Worm (Caenorhabditis elegans) whole organism, L1 larva: Measurements from ENCODE around the gene slc-36.5.

Experiments
- F16B12.6 ChIP-seq: fragments of 150-350 bp; optimal IDR thresholded peaks from 2 replicates; lab custom pipeline; 2014; ENCODE audit warnings: missing biosample characterization, missing genetic modification characterization
- aha-1 ChIP-seq: fragments of 150-350 bp; optimal IDR thresholded peaks from 2 replicates; lab custom pipeline; 2014; ENCODE audit warnings: missing biosample characterization, missing genetic modification characterization
- alr-1 ChIP-seq: fragments of 200-800 bp; sonication (Bioruptor generic); optimal IDR thresholded peaks from 2 replicates; lab custom pipeline; 2018; ENCODE audit warnings: borderline replicate concordance, mild to moderate bottlenecking, missing genetic modification characterization, missing compliant biosample characterization
- ama-1 ChIP-seq: fragments of 150-350 bp; optimal IDR thresholded peaks from 2 replicates; lab custom pipeline; 2014
- blmp-1 ChIP-seq: fragments of 150-350 bp; optimal IDR thresholded peaks from 2 replicates; lab custom pipeline; 2014; ENCODE audit warnings: missing biosample characterization, missing genetic modification characterization
- ceh-8 ChIP-seq: fragments of 200-800 bp; sonication (Bioruptor generic); optimal IDR thresholded peaks from 2 replicates; lab custom pipeline; 2018; ENCODE audit warnings: mild to moderate bottlenecking, missing genetic modification characterization, moderate library complexity, missing compliant biosample characterization
- ceh-82 ChIP-seq, 3 experiments: fragments of 150-350 bp in 1 of 3; sonication (generic microtip) in 2 of 3; optimal IDR thresholded peaks; 2 replicates each; lab custom pipeline; 2014 to 2017; ENCODE audit warnings: missing biosample characterization in 3 of 3, missing genetic modification characterization in 3 of 3
- ceh-88 ChIP-seq: fragments of 200-800 bp; sonication (Bioruptor generic); IDR thresholded peaks from 2 replicates; pipeline ENCODE4 v1.3.6; 2022; ENCODE audit warnings: missing genetic modification characterization, missing compliant biosample characterization
- ceh-90 ChIP-seq: sonication (generic microtip); optimal IDR thresholded peaks from 2 replicates; lab custom pipeline; 2016; ENCODE audit warnings: missing genetic modification characterization, missing compliant biosample characterization
- ces-1 ChIP-seq: fragments of 150-350 bp; optimal IDR thresholded peaks from 2 replicates; lab custom pipeline; 2014; ENCODE audit warnings: missing biosample characterization, missing genetic modification reagents, missing genetic modification characterization
- dpl-1 ChIP-seq, 3 experiments: fragments of 150-350 bp in 2 of 3; sonication (generic microtip) in 1 of 3; optimal IDR thresholded peaks; 2 replicates each; lab custom pipeline; 2014 to 2017; ENCODE audit warnings: missing biosample characterization in 3 of 3, missing genetic modification characterization in 3 of 3, missing genetic modification reagents in 3 of 3
- dsc-1 ChIP-seq: sonication (generic microtip); optimal IDR thresholded peaks from 2 replicates; lab custom pipeline; 2016; ENCODE audit warnings: mild to moderate bottlenecking, missing genetic modification characterization, missing compliant biosample characterization
- efl-1 ChIP-seq, 4 experiments: fragments of 150-350 bp; optimal IDR thresholded peaks in 3 of 4; peaks in 1 of 4; 1 replicate in 1 of 4; 2 replicates in 3 of 4; lab custom pipeline; 2014; ENCODE audit warnings: missing biosample characterization in 2 of 4, missing genetic modification characterization in 2 of 4, missing genetic modification reagents in 2 of 4
- efl-3 ChIP-seq: fragments of 200-800 bp; sonication (Bioruptor generic); optimal IDR thresholded peaks from 2 replicates; lab custom pipeline; 2018; ENCODE audit warnings: mild to moderate bottlenecking, missing genetic modification characterization, missing compliant biosample characterization
- egl-13 ChIP-seq: sonication (generic microtip); optimal IDR thresholded peaks from 2 replicates; lab custom pipeline; 2016; ENCODE audit warnings: missing genotype, missing genetic modification reagents, missing genetic modification characterization, missing compliant biosample characterization
- egl-27 ChIP-seq, 2 experiments: fragments of 150-350 bp in 1 of 2; sonication (generic microtip); optimal IDR thresholded peaks; 3 replicates each; lab custom pipeline; 2017 to 2018; ENCODE audit warnings: missing biosample characterization in 2 of 2, missing genetic modification characterization in 2 of 2, missing genetic modification reagents in 2 of 2
- fkh-4 ChIP-seq: sonication (generic microtip); optimal IDR thresholded peaks from 2 replicates; lab custom pipeline; 2016; ENCODE audit warnings: missing compliant biosample characterization, missing genetic modification characterization, borderline replicate concordance
- fos-1 ChIP-seq: fragments of 150-350 bp; optimal IDR thresholded peaks from 2 replicates; lab custom pipeline; 2014; ENCODE audit warnings: missing biosample characterization, missing genetic modification characterization
- hlh-17 ChIP-seq: fragments of 200-800 bp; sonication (Bioruptor generic); optimal IDR thresholded peaks from 2 replicates; lab custom pipeline; 2018; ENCODE audit warnings: missing genetic modification characterization, mild to moderate bottlenecking, missing compliant biosample characterization, moderate library complexity, borderline replicate concordance
- hlh-4 ChIP-seq: sonication (generic microtip); optimal IDR thresholded peaks from 2 replicates; lab custom pipeline; 2016; ENCODE audit warnings: mild to moderate bottlenecking, missing genetic modification characterization, missing compliant biosample characterization
- irx-1 ChIP-seq: sonication (generic microtip); optimal IDR thresholded peaks from 2 replicates; lab custom pipeline; 2016; ENCODE audit warnings: missing genetic modification characterization, missing compliant biosample characterization
- isw-1 ChIP-seq: fragments of 200-800 bp; sonication (Bioruptor generic); IDR thresholded peaks from 2 replicates; pipeline ENCODE4 v1.3.6; 2022; ENCODE audit warnings: missing genetic modification characterization, missing compliant biosample characterization
- jun-1 ChIP-seq: fragments of 150-350 bp; optimal IDR thresholded peaks from 2 replicates; lab custom pipeline; 2014; ENCODE audit warnings: missing biosample characterization, missing genetic modification reagents, missing genetic modification characterization
- lin-13 ChIP-seq: fragments of 150-350 bp; optimal IDR thresholded peaks from 2 replicates; lab custom pipeline; 2014; ENCODE audit warnings: missing biosample characterization, missing genetic modification reagents, missing genetic modification characterization
- lin-14 ChIP-seq: fragments of 200-800 bp; sonication (Bioruptor generic); optimal IDR thresholded peaks from 2 replicates; lab custom pipeline; 2018; ENCODE audit warnings: mild to moderate bottlenecking, missing genetic modification characterization, moderate library complexity, missing compliant biosample characterization
- lin-35 ChIP-seq, 2 experiments: fragments of 150-350 bp; optimal IDR thresholded peaks; 2 replicates each; lab custom pipeline; 2014; ENCODE audit warnings: missing biosample characterization in 2 of 2, missing genetic modification characterization in 2 of 2, missing genetic modification reagents in 2 of 2
- lin-39 ChIP-seq: fragments of 150-350 bp; optimal IDR thresholded peaks from 2 replicates; lab custom pipeline; 2014; ENCODE audit warnings: missing biosample characterization, missing genetic modification reagents, missing genetic modification characterization
- mab-9 ChIP-seq: fragments of 200-800 bp; sonication (Bioruptor generic); IDR thresholded peaks from 2 replicates; pipeline ENCODE4 v1.3.6; 2022; ENCODE audit warnings: missing genetic modification reagents, missing genetic modification characterization, missing compliant biosample characterization
- mdl-1 ChIP-seq, 2 experiments: fragments of 150-350 bp; optimal IDR thresholded peaks; 2 replicates each; lab custom pipeline; 2014 to 2017; ENCODE audit warnings: missing biosample characterization in 2 of 2, missing genetic modification characterization in 2 of 2, inconsistent platforms in 1 of 2
- mep-1 ChIP-seq: fragments of 150-350 bp; optimal IDR thresholded peaks from 2 replicates; lab custom pipeline; 2014; ENCODE audit warnings: missing biosample characterization, missing genetic modification characterization
- nhr-11 ChIP-seq: fragments of 150-350 bp; optimal IDR thresholded peaks from 2 replicates; lab custom pipeline; 2014; ENCODE audit warnings: missing biosample characterization, missing genetic modification characterization
- nhr-20 ChIP-seq: sonication (generic microtip); optimal IDR thresholded peaks from 2 replicates; lab custom pipeline; 2016; ENCODE audit warnings: mild to moderate bottlenecking, missing genetic modification characterization, missing compliant biosample characterization
- nhr-237 ChIP-seq: fragments of 150-350 bp; optimal IDR thresholded peaks from 2 replicates; lab custom pipeline; 2014; ENCODE audit warnings: missing biosample characterization, missing genetic modification characterization
- nhr-28 ChIP-seq: fragments of 150-350 bp; optimal IDR thresholded peaks from 2 replicates; lab custom pipeline; 2014; ENCODE audit warnings: missing biosample characterization, missing genetic modification characterization
- nhr-47 ChIP-seq: sonication (generic microtip); optimal IDR thresholded peaks from 2 replicates; lab custom pipeline; 2016; ENCODE audit warnings: mild to moderate bottlenecking, missing genetic modification characterization, moderate library complexity, missing compliant biosample characterization
- nhr-71 ChIP-seq: sonication (generic microtip); optimal IDR thresholded peaks from 2 replicates; lab custom pipeline; 2016; ENCODE audit warnings: mild to moderate bottlenecking, missing genetic modification characterization, moderate library complexity, missing compliant biosample characterization
- nhr-76 ChIP-seq: sonication (generic microtip); optimal IDR thresholded peaks from 2 replicates; lab custom pipeline; 2017; ENCODE audit warnings: missing biosample characterization, missing genetic modification characterization
- nhr-77 ChIP-seq: fragments of 150-350 bp; optimal IDR thresholded peaks from 2 replicates; lab custom pipeline; 2014; ENCODE audit warnings: missing biosample characterization, missing genetic modification characterization
- nhr-85 ChIP-seq: sonication (generic microtip); peaks from one replicate; lab custom pipeline; 2016; ENCODE audit warnings: missing genetic modification characterization, inconsistent platforms, missing compliant biosample characterization
- pax-3 ChIP-seq: fragments of 200-800 bp; sonication (Bioruptor generic); optimal IDR thresholded peaks from 2 replicates; lab custom pipeline; 2018; ENCODE audit warnings: mild to moderate bottlenecking, missing genetic modification characterization, moderate library complexity, missing compliant biosample characterization
- pqm-1 ChIP-seq: sonication (generic microtip); optimal IDR thresholded peaks from 3 replicates; lab custom pipeline; 2017; ENCODE audit warnings: missing biosample characterization, missing genetic modification characterization
- rnt-1 ChIP-seq: sonication (generic microtip); optimal IDR thresholded peaks from 2 replicates; lab custom pipeline; 2016; ENCODE audit warnings: mild to moderate bottlenecking, missing genetic modification characterization, moderate library complexity, missing compliant biosample characterization
- skn-1 ChIP-seq: fragments of 150-350 bp; optimal IDR thresholded peaks from 2 replicates; lab custom pipeline; 2014; ENCODE audit warnings: missing biosample characterization, missing genetic modification characterization
- sox-4 ChIP-seq: sonication (generic microtip); optimal IDR thresholded peaks from 2 replicates; lab custom pipeline; 2016; ENCODE audit warnings: missing genetic modification characterization, missing compliant biosample characterization
- sptf-1 ChIP-seq: fragments of 150-350 bp; optimal IDR thresholded peaks from 2 replicates; lab custom pipeline; 2014; ENCODE audit warnings: missing biosample characterization, missing genetic modification characterization
- tlp-1 ChIP-seq: fragments of 150-350 bp; optimal IDR thresholded peaks from 2 replicates; lab custom pipeline; 2014; ENCODE audit warnings: missing biosample characterization, missing genetic modification characterization
- unc-30 ChIP-seq: sonication (generic microtip); optimal IDR thresholded peaks from 2 replicates; lab custom pipeline; 2017; ENCODE audit warnings: missing biosample characterization, missing genetic modification characterization
- unc-62 ChIP-seq: fragments of 150-350 bp; optimal IDR thresholded peaks from 2 replicates; lab custom pipeline; 2014; ENCODE audit warnings: missing biosample characterization, missing genetic modification reagents, missing genetic modification characterization
- unc-98 ChIP-seq: fragments of 200-800 bp; sonication (Bioruptor generic); IDR thresholded peaks from 2 replicates; pipeline ENCODE4 v1.3.6; 2022; ENCODE audit warnings: missing genetic modification characterization, missing compliant biosample characterization
- xbp-1 ChIP-seq: sonication (generic microtip); optimal IDR thresholded peaks from 2 replicates; lab custom pipeline; 2016; ENCODE audit warnings: missing genetic modification characterization, missing compliant biosample characterization
- zag-1 ChIP-seq: fragments of 150-350 bp; optimal IDR thresholded peaks from 2 replicates; lab custom pipeline; 2014; ENCODE audit warnings: missing biosample characterization, missing genetic modification characterization
- zip-4 ChIP-seq: fragments of 200-800 bp; sonication (Bioruptor generic); optimal IDR thresholded peaks from 2 replicates; lab custom pipeline; 2018; ENCODE audit warnings: mild to moderate bottlenecking, missing genetic modification characterization, moderate library complexity, missing compliant biosample characterization

The slc-36.5 gene

ce11 chrII:6832695-6833389 lies 44.0 kb downstream of the slc-36.5 start:
- TF ChIP-seq ceh-82 (tag; optimal IDR thresholded peaks at IDR 0.05; lab: Kevin White, UChicago), result no peak
- no peak for TF ChIP-seq efl-1 (optimal IDR thresholded peaks at IDR 0.05; lab: Kevin White, UChicago)
- TF ChIP-seq efl-1 (GFP tag; optimal IDR thresholded peaks at IDR 0.05 in 1 of 2; lab: Kevin White, UChicago), result peak in 1 of 2 experiments; percentile 70
- TF ChIP-seq egl-27 (tag; optimal IDR thresholded peaks at IDR 0.05; lab: Kevin White, UChicago), result peak in 1 of 2 experiments; percentile 62
- TF ChIP-seq dsc-1, result peak; percentile 46
- TF ChIP-seq mdl-1 (tag; optimal IDR thresholded peaks at IDR 0.05; lab: Kevin White, UChicago), result no peak
- TF ChIP-seq alr-1 (tag; lab: Kevin White, UChicago), result no peak
- peak; percentile 14 for TF ChIP-seq rnt-1
- no peak for TF ChIP-seq skn-1 (tag; lab: Kevin White, UChicago)
- peak; percentile 39 for TF ChIP-seq irx-1 (tag; lab: Kevin White, UChicago)
- no peak for TF ChIP-seq hlh-4
- no peak for TF ChIP-seq F16B12.6 (tag; lab: Kevin White, UChicago)
- TF ChIP-seq aha-1 (tag; lab: Kevin White, UChicago), result no peak
- no peak for TF ChIP-seq ama-1 (lab: Kevin White, UChicago)
- TF ChIP-seq unc-62 (GFP tag; lab: Kevin White, UChicago), result no peak
- no peak for TF ChIP-seq ceh-88 (GFP tag; lab: Robert Waterston, UW)
- TF ChIP-seq pax-3 (tag; lab: Kevin White, UChicago), result no peak
- TF ChIP-seq mab-9 (GFP tag; lab: Robert Waterston, UW), result no peak
- TF ChIP-seq nhr-77 (tag; lab: Kevin White, UChicago), result no peak
- TF ChIP-seq hlh-17 (GFP tag; lab: Kevin White, UChicago), result no peak
- TF ChIP-seq mep-1 (tag; lab: Kevin White, UChicago), result no peak
- no peak for TF ChIP-seq fos-1
- TF ChIP-seq ces-1 (GFP tag; lab: Kevin White, UChicago), result no peak
- TF ChIP-seq nhr-11 (tag; lab: Kevin White, UChicago), result no peak
- TF ChIP-seq xbp-1, result no peak
- TF ChIP-seq dpl-1 (GFP tag; optimal IDR thresholded peaks at IDR 0.05; lab: Kevin White, UChicago), result no peak
- TF ChIP-seq nhr-85 (tag; lab: Kevin White, UChicago), result peak; percentile 80
- TF ChIP-seq isw-1, result no peak
- no peak for TF ChIP-seq nhr-20 (tag; lab: Kevin White, UChicago)
- TF ChIP-seq unc-98 (GFP tag; lab: Robert Waterston, UW), result no peak
- TF ChIP-seq tlp-1 (tag; lab: Kevin White, UChicago), result no peak
- no peak for TF ChIP-seq zip-4 (GFP tag; lab: Kevin White, UChicago)
- peak; percentile 29 for TF ChIP-seq nhr-71 (tag; lab: Kevin White, UChicago)
- TF ChIP-seq jun-1 (tag; lab: Kevin White, UChicago), result no peak
- no peak for TF ChIP-seq lin-13
- TF ChIP-seq efl-3 (GFP tag; lab: Kevin White, UChicago), result no peak
- no peak for TF ChIP-seq lin-35 (GFP tag; optimal IDR thresholded peaks at IDR 0.05; lab: Kevin White, UChicago)
- no peak for TF ChIP-seq ceh-8
- no peak for TF ChIP-seq lin-39
- no peak for TF ChIP-seq sox-4 (tag; lab: Kevin White, UChicago)
- no peak for TF ChIP-seq fkh-4 (tag; lab: Kevin White, UChicago)
- TF ChIP-seq nhr-237, result no peak
- no peak for TF ChIP-seq zag-1 (tag; lab: Kevin White, UChicago)
- TF ChIP-seq ceh-90 (tag; lab: Kevin White, UChicago), result no peak
- no peak for TF ChIP-seq pqm-1 (tag; lab: Kevin White, UChicago)
- peak; percentile 46 for TF ChIP-seq blmp-1 (tag; lab: Kevin White, UChicago)
- TF ChIP-seq egl-13 (tag; lab: Kevin White, UChicago), result no peak
- no peak for TF ChIP-seq nhr-28 (tag; lab: Kevin White, UChicago)
- peak; percentile 65 for TF ChIP-seq lin-14
- no peak for TF ChIP-seq sptf-1 (tag; lab: Kevin White, UChicago)
- TF ChIP-seq nhr-76 (tag; lab: Kevin White, UChicago), result no peak
- TF ChIP-seq nhr-47, result no peak
- TF ChIP-seq unc-30 (tag; lab: Kevin White, UChicago), result no peak
